Worm (Caenorhabditis elegans) whole organism, young adult: Measurements from ENCODE around the gene ltd-1.

Source experiments
- B0336.3 ChIP-seq: fragments of 200-800 bp; sonication (Bioruptor generic); IDR thresholded peaks from 2 replicates; pipeline ENCODE4 v1.3.6; 2022; ENCODE audit warnings: missing genetic modification characterization, missing compliant biosample characterization
- hmg-20 ChIP-seq: fragments of 200-800 bp; sonication (Bioruptor generic); IDR thresholded peaks from 2 replicates; pipeline ENCODE4 v1.3.6; 2022; ENCODE audit warnings: missing genetic modification reagents, missing genetic modification characterization, missing compliant biosample characterization
- lin-35 ChIP-seq, 3 experiments: fragments of 150-350 bp in 2 of 3; sonication (generic microtip) in 1 of 3; optimal IDR thresholded peaks; 2 replicates each; lab custom pipeline; 2014 to 2018; ENCODE audit warnings: missing biosample characterization in 3 of 3, missing genetic modification characterization in 3 of 3, missing genetic modification reagents in 3 of 3
- tbp1 ChIP-seq: fragments of 200-800 bp; sonication (Bioruptor generic); optimal IDR thresholded peaks from 2 replicates; lab custom pipeline; 2018; ENCODE audit warnings: mild to moderate bottlenecking, missing genetic modification characterization, missing compliant biosample characterization

- TF ChIP-seq B0336.3 (GFP tag; lab: Robert Waterston, UW) (no peak), tbp1 (GFP tag; lab: Kevin White, UChicago) (no peak), lin-35 (GFP tag; optimal IDR thresholded peaks at IDR 0.05; lab: Kevin White, UChicago) (no peak), hmg-20 (GFP tag; lab: Robert Waterston, UW) (no peak)
Measured at ce11 chrII:8124867-8125266, 32.3 kb upstream of the ltd-1 start, which contains the start of gene ire-1.
